Fruit fly (Drosophila melanogaster) whole organism, embryonic: ENCODE results near the gene Ist1.
A peak's percentile ranks its signal among the peaks of the same experiment; 100 is the strongest.

Experiments
- Adf1 ChIP-seq: fragments of 200-800 bp; sonication (Bioruptor generic); IDR thresholded peaks from 2 replicates; pipeline ENCODE4 v1.3.6; 2022; ENCODE audit warnings: missing biosample characterization, missing genetic modification characterization
- Atf6 ChIP-seq: fragments of 200-800 bp; sonication (Bioruptor generic); IDR thresholded peaks from 2 replicates; pipeline ENCODE4 v1.3.6; 2022; ENCODE audit warnings: missing biosample characterization, missing genetic modification characterization
- B-H1 ChIP-seq: fragments of 200-800 bp; sonication (Bioruptor generic); IDR thresholded peaks from 3 replicates; pipeline ENCODE4 v1.3.6; 2022; ENCODE audit warnings: missing biosample characterization, missing genetic modification characterization
- Bgb ChIP-seq: fragments of 200-800 bp; sonication (Bioruptor generic); IDR thresholded peaks from 2 replicates; pipeline ENCODE4 v1.3.6; 2022; ENCODE audit warnings: missing biosample characterization, missing genetic modification characterization; ENCODE audit not compliant: partially characterized antibody
- CG10274 ChIP-seq: fragments of 200-800 bp; sonication (Bioruptor generic); optimal IDR thresholded peaks from 3 replicates; lab custom pipeline; 2017; ENCODE audit warnings: missing biosample characterization, mild to moderate bottlenecking, missing genetic modification characterization
- CG11085 ChIP-seq: fragments of 200-800 bp; sonication (Bioruptor generic); IDR thresholded peaks from 2 replicates; pipeline ENCODE4 v1.3.6; 2022; ENCODE audit warnings: missing biosample characterization, missing genetic modification characterization
- CG12769 ChIP-seq: fragments of 200-800 bp; sonication (Bioruptor generic); optimal IDR thresholded peaks from 2 replicates; lab custom pipeline; 2019; ENCODE audit warnings: missing biosample characterization, mild to moderate bottlenecking, missing genetic modification characterization, moderate library complexity
- CG13287 ChIP-seq: fragments of 200-800 bp; sonication (Bioruptor generic); IDR thresholded peaks from 2 replicates; pipeline ENCODE4 v1.3.6; 2022; ENCODE audit warnings: missing biosample characterization, missing genetic modification characterization; ENCODE audit not compliant: partially characterized antibody
- CG14441 ChIP-seq: fragments of 200-800 bp; sonication (Bioruptor generic); IDR thresholded peaks from 2 replicates; pipeline ENCODE4 v1.3.6; 2022; ENCODE audit warnings: missing biosample characterization, missing genetic modification characterization
- CG17186 ChIP-seq: fragments of 200-800 bp; sonication (Bioruptor generic); optimal IDR thresholded peaks from 3 replicates; lab custom pipeline; 2017; ENCODE audit warnings: missing biosample characterization, missing genetic modification reagents, missing genetic modification characterization
- CG30403 ChIP-seq: fragments of 200-800 bp; sonication (Bioruptor generic); optimal IDR thresholded peaks from 3 replicates; lab custom pipeline; 2016; ENCODE audit warnings: missing biosample characterization, missing genetic modification characterization
- CG3065 ChIP-seq: fragments of 200-800 bp; sonication (Bioruptor generic); optimal IDR thresholded peaks from 2 replicates; lab custom pipeline; 2016; ENCODE audit warnings: missing biosample characterization, missing genetic modification characterization
- CG3281 ChIP-seq: fragments of 200-800 bp; sonication (Bioruptor generic); optimal IDR thresholded peaks from 3 replicates; lab custom pipeline; 2017; ENCODE audit warnings: missing biosample characterization, mild to moderate bottlenecking, missing genetic modification characterization
- CG6654 ChIP-seq: fragments of 200-800 bp; sonication (Bioruptor generic); optimal IDR thresholded peaks from 2 replicates; lab custom pipeline; 2017; ENCODE audit warnings: missing biosample characterization, mild to moderate bottlenecking, missing genetic modification characterization
- CG6683 ChIP-seq: fragments of 200-800 bp; sonication (Bioruptor generic); optimal IDR thresholded peaks from 2 replicates; lab custom pipeline; 2017; ENCODE audit warnings: missing biosample characterization, mild to moderate bottlenecking, missing genetic modification characterization, missing genetic modification reagents
- CG6689 ChIP-seq: fragments of 200-800 bp; sonication (Bioruptor generic); IDR thresholded peaks from 2 replicates; pipeline ENCODE4 v1.3.6; 2022; ENCODE audit warnings: missing biosample characterization, missing genetic modification characterization
- CG7928 ChIP-seq: fragments of 200-800 bp; sonication (Bioruptor generic); optimal IDR thresholded peaks from 2 replicates; lab custom pipeline; 2017; ENCODE audit warnings: missing biosample characterization, mild to moderate bottlenecking, missing genetic modification characterization
- CG8089 ChIP-seq: fragments of 200-800 bp; sonication (Bioruptor generic); optimal IDR thresholded peaks from 3 replicates; lab custom pipeline; 2016; ENCODE audit warnings: missing biosample characterization, missing genetic modification characterization
- CG9876 ChIP-seq: fragments of 200-800 bp; sonication (Bioruptor generic); optimal IDR thresholded peaks from 2 replicates; lab custom pipeline; 2016; ENCODE audit warnings: missing biosample characterization, missing genetic modification characterization
- CTCF ChIP-seq: fragments of 200-800 bp; sonication (Bioruptor generic); optimal IDR thresholded peaks from 2 replicates; lab custom pipeline; 2017; ENCODE audit warnings: missing biosample characterization, mild to moderate bottlenecking, missing genetic modification characterization, moderate library complexity
- Camta ChIP-seq: fragments of 200-800 bp; sonication (Bioruptor generic); optimal IDR thresholded peaks from 2 replicates; lab custom pipeline; 2016; ENCODE audit warnings: missing biosample characterization, missing genetic modification characterization
- CoRest ChIP-seq: fragments of 200-800 bp; sonication (Bioruptor generic); optimal IDR thresholded peaks from 3 replicates; lab custom pipeline; 2018; ENCODE audit warnings: missing biosample characterization, mild to moderate bottlenecking, missing genetic modification characterization, moderate library complexity
- Ets65A ChIP-seq: fragments of 200-800 bp; sonication (Bioruptor generic); peaks from one replicate; lab custom pipeline; 2016; ENCODE audit warnings: missing biosample characterization, missing genetic modification characterization
- Hand ChIP-seq: fragments of 200-800 bp; sonication (Bioruptor generic); optimal IDR thresholded peaks from 2 replicates; lab custom pipeline; 2017; ENCODE audit warnings: mild to moderate bottlenecking, missing biosample characterization, missing genetic modification reagents, missing genetic modification characterization
- Jarid2 ChIP-seq: fragments of 200-800 bp; sonication (Bioruptor generic); optimal IDR thresholded peaks from 3 replicates; lab custom pipeline; 2017; ENCODE audit warnings: mild to moderate bottlenecking, missing biosample characterization, missing genetic modification reagents, missing genetic modification characterization
- Optix ChIP-seq: fragments of 200-800 bp; sonication (Bioruptor generic); IDR thresholded peaks from 3 replicates; pipeline ENCODE4 v1.3.6; 2022; ENCODE audit warnings: missing biosample characterization, missing genetic modification characterization
- PHDP ChIP-seq: fragments of 200-800 bp; sonication (Bioruptor generic); optimal IDR thresholded peaks from 3 replicates; lab custom pipeline; 2018; ENCODE audit warnings: missing biosample characterization, mild to moderate bottlenecking, missing genetic modification characterization, moderate library complexity
- Pdp1 ChIP-seq, 2 experiments: fragments of 200-800 bp; sonication (Bioruptor generic); optimal IDR thresholded peaks; 3 replicates each; lab custom pipeline; 2016; ENCODE audit warnings: missing biosample characterization in 2 of 2, missing genetic modification characterization in 2 of 2, mild to moderate bottlenecking in 1 of 2, moderate library complexity in 1 of 2
- Rx ChIP-seq: fragments of 200-800 bp; sonication (Bioruptor generic); IDR thresholded peaks from 2 replicates; pipeline ENCODE4 v1.3.6; 2022; ENCODE audit warnings: missing biosample characterization, missing genetic modification characterization
- Side ChIP-seq: fragments of 200-800 bp; sonication (Bioruptor generic); optimal IDR thresholded peaks from 2 replicates; lab custom pipeline; 2016; ENCODE audit warnings: missing biosample characterization, missing genetic modification characterization
- Ssrp ChIP-seq: fragments of 200-800 bp; sonication (Bioruptor generic); optimal IDR thresholded peaks from 2 replicates; lab custom pipeline; 2018; ENCODE audit warnings: missing biosample characterization, mild to moderate bottlenecking, missing genetic modification characterization, moderate library complexity
- TFAM ChIP-seq: fragments of 200-800 bp; sonication (Bioruptor generic); optimal IDR thresholded peaks from 2 replicates; lab custom pipeline; 2017; ENCODE audit warnings: missing biosample characterization, missing genetic modification characterization, inconsistent platforms
- chinmo ChIP-seq: fragments of 200-800 bp; sonication (Bioruptor generic); IDR thresholded peaks from 4 replicates; pipeline ENCODE4 v1.3.6; 2022; ENCODE audit warnings: missing biosample characterization, missing genetic modification characterization; ENCODE audit not compliant: partially characterized antibody
- cwo ChIP-seq: fragments of 200-800 bp; sonication (Bioruptor generic); optimal IDR thresholded peaks from 3 replicates; lab custom pipeline; 2017; ENCODE audit warnings: missing biosample characterization, missing genetic modification characterization, mild to moderate bottlenecking, moderate library complexity, missing genetic modification reagents
- kah ChIP-seq: fragments of 200-800 bp; sonication (Bioruptor generic); optimal IDR thresholded peaks from 2 replicates; lab custom pipeline; 2018; ENCODE audit warnings: missing biosample characterization, mild to moderate bottlenecking, missing genetic modification characterization
- kni ChIP-seq: fragments of 200-800 bp; sonication (Bioruptor generic); optimal IDR thresholded peaks from 3 replicates; lab custom pipeline; 2017; ENCODE audit warnings: mild to moderate bottlenecking, missing biosample characterization, missing genetic modification reagents, missing genetic modification characterization
- lola ChIP-seq, 3 experiments: fragments of >200 bp in 2 of 3; fragments of 200-800 bp in 1 of 3; sonication (Bioruptor generic) in 1 of 3; optimal IDR thresholded peaks; 2 replicates each; lab custom pipeline; 2017 to 2019; ENCODE audit warnings: missing biosample characterization in 3 of 3, missing genetic modification characterization in 3 of 3, mild to moderate bottlenecking in 1 of 3, moderate library complexity in 1 of 3
- mirr ChIP-seq: fragments of 200-800 bp; sonication (Bioruptor generic); optimal IDR thresholded peaks from 3 replicates; lab custom pipeline; 2018; ENCODE audit warnings: missing biosample characterization, mild to moderate bottlenecking, missing genetic modification characterization
- nerfin-1 ChIP-seq: fragments of 200-800 bp; sonication (Bioruptor generic); optimal IDR thresholded peaks from 3 replicates; lab custom pipeline; 2019; ENCODE audit warnings: missing biosample characterization, mild to moderate bottlenecking, missing genetic modification characterization, moderate library complexity
- nerfin-2 ChIP-seq: fragments of 200-800 bp; sonication (Bioruptor generic); IDR thresholded peaks from 2 replicates; pipeline ENCODE4 v1.3.6; 2022; ENCODE audit warnings: missing biosample characterization, missing genetic modification characterization; ENCODE audit not compliant: partially characterized antibody
- odd ChIP-seq: fragments of 200-800 bp; sonication (Bioruptor generic); optimal IDR thresholded peaks from 2 replicates; lab custom pipeline; 2017; ENCODE audit warnings: missing biosample characterization, mild to moderate bottlenecking, missing genetic modification characterization
- onecut ChIP-seq: fragments of 200-800 bp; sonication (Bioruptor generic); IDR thresholded peaks from 2 replicates; pipeline ENCODE4 v1.3.6; 2022; ENCODE audit warnings: missing biosample characterization, missing genetic modification characterization
- ranshi ChIP-seq: fragments of 200-800 bp; sonication (Bioruptor generic); IDR thresholded peaks from 2 replicates; pipeline ENCODE4 v1.3.6; 2022; ENCODE audit warnings: missing biosample characterization, missing genetic modification characterization
- scrt ChIP-seq: fragments of 200-800 bp; sonication (Bioruptor generic); optimal IDR thresholded peaks from 2 replicates; lab custom pipeline; 2018; ENCODE audit warnings: missing biosample characterization, mild to moderate bottlenecking, missing genetic modification characterization, moderate library complexity
- sd ChIP-seq: fragments of 200-800 bp; sonication (Bioruptor generic); optimal IDR thresholded peaks from 3 replicates; lab custom pipeline; 2018; ENCODE audit warnings: missing biosample characterization, mild to moderate bottlenecking, missing genetic modification characterization, moderate library complexity
- vvl ChIP-seq: fragments of 200-800 bp; sonication (Bioruptor generic); IDR thresholded peaks from 2 replicates; pipeline ENCODE4 v1.3.6; 2022; ENCODE audit warnings: missing biosample characterization, missing genetic modification characterization
- z ChIP-seq: fragments of 200-800 bp; sonication (Bioruptor generic); IDR thresholded peaks from 3 replicates; pipeline ENCODE4 v1.3.6; 2022; ENCODE audit warnings: missing biosample characterization, missing genetic modification characterization

Ist1 gene

dm6 chr3L:6731077-6731476 lies 25.2 kb downstream of the Ist1 start:
- TF ChIP-seq scrt (GFP tag; lab: Kevin White, UChicago) (peak; percentile 52), lola (GFP tag; optimal IDR thresholded peaks at IDR 0.05; lab: Kevin White, UChicago) (no peak), Optix (no peak), CG14441 (no peak), kah (peak; percentile 49), CG6654 (no peak), CG6689 (GFP tag; lab: Robert Waterston, UW) (no peak), CTCF (GFP tag; lab: Kevin White, UChicago) (no peak), CG3281 (no peak), B-H1 (no peak), CG11085 (GFP tag; lab: Robert Waterston, UW) (no peak)

- TF ChIP-seq onecut (GFP tag; lab: Robert Waterston, UW) (peak; percentile 23), CG3065 (GFP tag; lab: Kevin White, UChicago) (no peak), Hand (GFP tag; lab: Kevin White, UChicago) (no peak), ranshi (no peak), CG17186 (no peak), CG30403 (GFP tag; lab: Kevin White, UChicago) (no peak), Ets65A (GFP tag; lab: Kevin White, UChicago) (peak; percentile 61), CG6683 (GFP tag; lab: Kevin White, UChicago) (no peak), nerfin-2 (GFP tag; lab: Robert Waterston, UW) (no peak), Rx (no peak), CG9876 (no peak)
Observed at dm6 chr3L:6724511-6724910, 31.8 kb downstream of the Ist1 start.

- TF ChIP-seq chinmo (GFP tag; lab: Robert Waterston, UW) (peak; percentile 87; the same call in 1 of the 4 replicates), CG7928 (no peak), cwo (GFP tag; lab: Kevin White, UChicago) (peak; percentile 91), vvl (GFP tag; lab: Robert Waterston, UW) (peak; percentile 73), sd (peak; percentile 78), kni (GFP tag; lab: Kevin White, UChicago) (no peak)
Observed at dm6 chr3L:6723338-6723737, 33.0 kb downstream of the Ist1 start.

dm6 chr3L:6719392-6719889 lies 36.9 kb downstream of the Ist1 start, which contains the start of gene ple:
TSS of gene ple (minus strand) at chr3L:6719525.
- TF ChIP-seq Side (GFP tag; lab: Kevin White, UChicago) = no peak
- peak; percentile 24; the same call in 1 of the 2 replicates for TF ChIP-seq CG13287 (GFP tag; lab: Robert Waterston, UW)
- TF ChIP-seq Pdp1 (GFP tag; optimal IDR thresholded peaks at IDR 0.05; lab: Kevin White, UChicago) = no peak
- peak; percentile 21 for TF ChIP-seq mirr (GFP tag; lab: Kevin White, UChicago)
- TF ChIP-seq odd (GFP tag; lab: Kevin White, UChicago) = no peak
- 0 out of 2 replicates have a peak, but pooled peaks have one; percentile 7 for TF ChIP-seq Atf6 (GFP tag; lab: Robert Waterston, UW)
- no peak for TF ChIP-seq CG8089 (GFP tag; lab: Kevin White, UChicago)
- no peak for TF ChIP-seq nerfin-1 (tag; lab: Kevin White, UChicago)
- TF ChIP-seq Camta (GFP tag; lab: Kevin White, UChicago) = no peak
- TF ChIP-seq sd = peak; percentile 63
- no peak for TF ChIP-seq PHDP (tag; lab: Kevin White, UChicago)
- no peak for TF ChIP-seq TFAM (GFP tag; lab: Kevin White, UChicago)
- 0 out of 2 replicates have a peak, but pooled peaks have one; percentile 21 for TF ChIP-seq Adf1 (GFP tag; lab: Robert Waterston, UW)
- no peak for TF ChIP-seq CG10274 (GFP tag; lab: Kevin White, UChicago)
- no peak for TF ChIP-seq Ssrp (tag; lab: Kevin White, UChicago)
- TF ChIP-seq Bgb (GFP tag; lab: Robert Waterston, UW) = peak; percentile 17; the same call in 1 of the 2 replicates
- TF ChIP-seq CoRest (tag; lab: Kevin White, UChicago) = no peak
- TF ChIP-seq CG12769 (tag; lab: Kevin White, UChicago) = peak; percentile 32
- peak; percentile 31; the same call in 1 of the 3 replicates for TF ChIP-seq z (GFP tag; lab: Robert Waterston, UW)
- TF ChIP-seq Hand (GFP tag; lab: Kevin White, UChicago) = no peak
- TF ChIP-seq Jarid2 (GFP tag; lab: Kevin White, UChicago) = peak; percentile 1
